Worm (Caenorhabditis elegans) whole organism, young adult: ENCODE measurements around the gene tcc-1.
A peak's percentile ranks its signal among the peaks of the same experiment; 100 is the strongest.

Source experiments
- D2030.7 ChIP-seq: fragments of 200-800 bp; sonication (Bioruptor generic); IDR thresholded peaks from 2 replicates; pipeline ENCODE4 v1.3.6; 2022; ENCODE audit warnings: missing genetic modification reagents, missing genetic modification characterization, missing compliant biosample characterization
- F10E7.11 ChIP-seq: sonication (generic microtip); optimal IDR thresholded peaks from 2 replicates; lab custom pipeline; 2017; ENCODE audit warnings: mild to moderate bottlenecking, missing genetic modification characterization, moderate library complexity, missing compliant biosample characterization
- F57A8.1 ChIP-seq: fragments of 200-800 bp; sonication (Bioruptor generic); optimal IDR thresholded peaks from 2 replicates; lab custom pipeline; 2018; ENCODE audit warnings: mild to moderate bottlenecking, missing genetic modification characterization, moderate library complexity, missing compliant biosample characterization
- K11D2.4 ChIP-seq: fragments of 200-800 bp; sonication (Bioruptor generic); IDR thresholded peaks from 2 replicates; pipeline ENCODE4 v1.3.6; 2022; ENCODE audit warnings: missing genetic modification reagents, missing genetic modification characterization, missing compliant biosample characterization
- K12H6.12 ChIP-seq: fragments of 200-800 bp; sonication (Bioruptor generic); optimal IDR thresholded peaks from 2 replicates; lab custom pipeline; 2018; ENCODE audit warnings: mild to moderate bottlenecking, missing genetic modification characterization, missing compliant biosample characterization
- Y53G8AR.9 ChIP-seq: fragments of 200-800 bp; sonication (Bioruptor generic); conservative IDR thresholded peaks from 2 replicates; pipeline ENCODE4 v1.3.6; 2022; ENCODE audit warnings: missing genetic modification reagents, missing genetic modification characterization, missing compliant biosample characterization
- Y95B8A.8 ChIP-seq: fragments of 200-800 bp; sonication (Bioruptor generic); IDR thresholded peaks from 2 replicates; pipeline ENCODE4 v1.3.6; 2022; ENCODE audit warnings: missing genetic modification reagents, missing genetic modification characterization, missing compliant biosample characterization
- aptf-3 ChIP-seq: fragments of 200-800 bp; sonication (Bioruptor generic); IDR thresholded peaks from 2 replicates; pipeline ENCODE4 v1.3.6; 2022; ENCODE audit warnings: missing genetic modification characterization, missing compliant biosample characterization
- attf-3 ChIP-seq: fragments of 200-800 bp; sonication (Bioruptor generic); conservative IDR thresholded peaks from 2 replicates; pipeline ENCODE4 v1.3.6; 2022; ENCODE audit warnings: missing genetic modification reagents, missing genetic modification characterization, missing compliant biosample characterization
- attf-5 ChIP-seq: fragments of 200-800 bp; sonication (Bioruptor generic); optimal IDR thresholded peaks from 2 replicates; lab custom pipeline; 2018; ENCODE audit warnings: mild to moderate bottlenecking, missing genetic modification characterization, missing compliant biosample characterization
- attf-6 ChIP-seq: fragments of 200-800 bp; sonication (Bioruptor generic); IDR thresholded peaks from 2 replicates; pipeline ENCODE4 v1.3.6; 2022; ENCODE audit warnings: missing genetic modification reagents, missing genetic modification characterization, missing compliant biosample characterization
- bed-1 ChIP-seq: fragments of 200-800 bp; sonication (Bioruptor generic); IDR thresholded peaks from 2 replicates; pipeline ENCODE4 v1.3.6; 2022; ENCODE audit warnings: missing genetic modification reagents, missing genetic modification characterization, missing compliant biosample characterization
- cebp-1 ChIP-seq, 2 experiments: fragments of 200-800 bp in 1 of 2; sonication (Bioruptor generic) in 1 of 2; sonication (generic microtip) in 1 of 2; IDR thresholded peaks in 1 of 2; optimal IDR thresholded peaks in 1 of 2; 2 replicates each; pipeline versions ENCODE4 v1.3.6 to Lab custom; 2017 to 2022; ENCODE audit warnings: missing compliant biosample characterization in 2 of 2, missing genetic modification characterization in 2 of 2, mild to moderate bottlenecking in 1 of 2, missing genetic modification reagents in 1 of 2, moderate library complexity in 1 of 2
- cebp-2 ChIP-seq: fragments of 200-800 bp; sonication (Bioruptor generic); IDR thresholded peaks from 2 replicates; pipeline ENCODE4 v1.3.6; 2022; ENCODE audit warnings: missing genetic modification characterization, missing compliant biosample characterization
- chd-7 ChIP-seq: sonication (generic microtip); optimal IDR thresholded peaks from 2 replicates; lab custom pipeline; 2016; ENCODE audit warnings: mild to moderate bottlenecking, missing genetic modification characterization, moderate library complexity, missing compliant biosample characterization
- dox-1 ChIP-seq: fragments of 200-800 bp; sonication (Bioruptor generic); IDR thresholded peaks from 2 replicates; pipeline ENCODE4 v1.3.6; 2022; ENCODE audit warnings: missing genetic modification reagents, missing genetic modification characterization, missing compliant biosample characterization
- efl-1 ChIP-seq: fragments of 150-350 bp; optimal IDR thresholded peaks from 2 replicates; lab custom pipeline; 2014; ENCODE audit warnings: missing biosample characterization, missing genetic modification reagents, missing genetic modification characterization
- hmg-1.2 ChIP-seq: fragments of 200-800 bp; sonication (Bioruptor generic); IDR thresholded peaks from 2 replicates; pipeline ENCODE4 v1.3.6; 2022; ENCODE audit warnings: missing genetic modification reagents, missing genetic modification characterization, missing compliant biosample characterization
- let-607 ChIP-seq, 2 experiments: fragments of 200-800 bp in 1 of 2; sonication (Bioruptor generic) in 1 of 2; sonication (generic microtip) in 1 of 2; optimal IDR thresholded peaks; 2 replicates each; lab custom pipeline; 2016 to 2018; ENCODE audit warnings: mild to moderate bottlenecking in 2 of 2, missing compliant biosample characterization in 2 of 2, missing genetic modification characterization in 2 of 2, moderate library complexity in 2 of 2, missing genotype in 1 of 2
- lin-35 ChIP-seq, 3 experiments: fragments of 150-350 bp in 2 of 3; sonication (generic microtip) in 1 of 3; optimal IDR thresholded peaks; 2 replicates each; lab custom pipeline; 2014 to 2018; ENCODE audit warnings: missing biosample characterization in 3 of 3, missing genetic modification characterization in 3 of 3, missing genetic modification reagents in 3 of 3
- lin-54 ChIP-seq: fragments of 200-800 bp; sonication (Bioruptor generic); optimal IDR thresholded peaks from 2 replicates; lab custom pipeline; 2018; ENCODE audit warnings: mild to moderate bottlenecking, missing genetic modification characterization, missing compliant biosample characterization
- lsl-1 ChIP-seq: fragments of 200-800 bp; sonication (Bioruptor generic); optimal IDR thresholded peaks from 2 replicates; lab custom pipeline; 2018; ENCODE audit warnings: mild to moderate bottlenecking, missing genetic modification characterization, moderate library complexity, missing compliant biosample characterization
- madf-6 ChIP-seq: fragments of 200-800 bp; sonication (Bioruptor generic); IDR thresholded peaks from 2 replicates; pipeline ENCODE4 v1.3.6; 2022; ENCODE audit warnings: missing genetic modification reagents, missing genetic modification characterization, missing compliant biosample characterization
- mcd-1 ChIP-seq: fragments of 200-800 bp; sonication (Bioruptor generic); IDR thresholded peaks from 2 replicates; pipeline ENCODE4 v1.3.6; 2022; ENCODE audit warnings: missing genetic modification reagents, missing genetic modification characterization, missing compliant biosample characterization
- nhr-179 ChIP-seq: sonication (generic microtip); optimal IDR thresholded peaks from 2 replicates; lab custom pipeline; 2016; ENCODE audit warnings: mild to moderate bottlenecking, missing genetic modification characterization, missing compliant biosample characterization
- nhr-80 ChIP-seq: sonication (generic microtip); optimal IDR thresholded peaks from 2 replicates; lab custom pipeline; 2016; ENCODE audit warnings: missing genetic modification characterization, missing compliant biosample characterization
- rcor-1 ChIP-seq: fragments of 200-800 bp; sonication (Bioruptor generic); IDR thresholded peaks from 2 replicates; pipeline ENCODE4 v1.3.6; 2022; ENCODE audit warnings: missing genetic modification reagents, missing genetic modification characterization, missing compliant biosample characterization
- sdz-38 ChIP-seq: sonication (generic microtip); optimal IDR thresholded peaks from 2 replicates; lab custom pipeline; 2016; ENCODE audit warnings: missing genotype, missing genetic modification characterization, missing compliant biosample characterization
- snpc-1.3 ChIP-seq: sonication (generic microtip); optimal IDR thresholded peaks from 2 replicates; lab custom pipeline; 2017; ENCODE audit warnings: missing genetic modification characterization, mild to moderate bottlenecking, missing compliant biosample characterization, antibody characterized with exemption, moderate library complexity, missing genotype, missing genetic modification reagents; ENCODE audit not compliant: insufficient read depth
- snpc-3.4 ChIP-seq: sonication (generic microtip); optimal IDR thresholded peaks from 2 replicates; lab custom pipeline; 2017; ENCODE audit warnings: missing genetic modification characterization, mild to moderate bottlenecking, missing compliant biosample characterization, antibody characterized with exemption, moderate library complexity, missing genotype, missing genetic modification reagents
- snpc-4 ChIP-seq, 5 experiments: fragments of 150-350 bp in 1 of 5; sonication (generic microtip) in 4 of 5; optimal IDR thresholded peaks; 2 replicates each; lab custom pipeline; 2014 to 2018; ENCODE audit warnings: missing genetic modification characterization in 5 of 5, missing biosample characterization in 3 of 5, antibody characterized with exemption in 2 of 5, mild to moderate bottlenecking in 2 of 5, missing compliant biosample characterization in 2 of 5, missing genotype in 2 of 5, moderate library complexity in 2 of 5, missing genetic modification reagents in 1 of 5
- somi-1 ChIP-seq: fragments of 200-800 bp; sonication (Bioruptor generic); optimal IDR thresholded peaks from 2 replicates; lab custom pipeline; 2018; ENCODE audit warnings: mild to moderate bottlenecking, missing genetic modification characterization, missing compliant biosample characterization
- tbp1 ChIP-seq: fragments of 200-800 bp; sonication (Bioruptor generic); optimal IDR thresholded peaks from 2 replicates; lab custom pipeline; 2018; ENCODE audit warnings: mild to moderate bottlenecking, missing genetic modification characterization, missing compliant biosample characterization
- tbx-9 ChIP-seq: sonication (generic microtip); optimal IDR thresholded peaks from 2 replicates; lab custom pipeline; 2016; ENCODE audit warnings: borderline replicate concordance, missing genetic modification characterization, inconsistent platforms, missing compliant biosample characterization
- tlf-1 ChIP-seq: fragments of 200-800 bp; sonication (Bioruptor generic); optimal IDR thresholded peaks from 2 replicates; lab custom pipeline; 2018; ENCODE audit warnings: mild to moderate bottlenecking, missing genetic modification characterization, missing compliant biosample characterization
- zim-3 ChIP-seq: sonication (generic microtip); optimal IDR thresholded peaks from 2 replicates; lab custom pipeline; 2017; ENCODE audit warnings: mild to moderate bottlenecking, missing genetic modification characterization, moderate library complexity, missing compliant biosample characterization
- ztf-28 ChIP-seq: fragments of 200-800 bp; sonication (Bioruptor generic); IDR thresholded peaks from 2 replicates; pipeline ENCODE4 v1.3.6; 2022; ENCODE audit warnings: missing genetic modification reagents, missing genetic modification characterization, missing compliant biosample characterization
- ztf-3 ChIP-seq: fragments of 200-800 bp; sonication (Bioruptor generic); optimal IDR thresholded peaks from 2 replicates; lab custom pipeline; 2018; ENCODE audit warnings: mild to moderate bottlenecking, missing genetic modification characterization, missing compliant biosample characterization

The tcc-1 gene

ce11 chrV:17891317-17891716, 35.5 kb upstream of the tcc-1 start:
- TF ChIP-seq nhr-80 (peak; percentile 50), F57A8.1 (GFP tag; lab: Kevin White, UChicago) (no peak), aptf-3 (GFP tag; lab: Robert Waterston, UW) (no peak)
- TF ChIP-seq, all 124 proteins: peak for 1

DNA sequence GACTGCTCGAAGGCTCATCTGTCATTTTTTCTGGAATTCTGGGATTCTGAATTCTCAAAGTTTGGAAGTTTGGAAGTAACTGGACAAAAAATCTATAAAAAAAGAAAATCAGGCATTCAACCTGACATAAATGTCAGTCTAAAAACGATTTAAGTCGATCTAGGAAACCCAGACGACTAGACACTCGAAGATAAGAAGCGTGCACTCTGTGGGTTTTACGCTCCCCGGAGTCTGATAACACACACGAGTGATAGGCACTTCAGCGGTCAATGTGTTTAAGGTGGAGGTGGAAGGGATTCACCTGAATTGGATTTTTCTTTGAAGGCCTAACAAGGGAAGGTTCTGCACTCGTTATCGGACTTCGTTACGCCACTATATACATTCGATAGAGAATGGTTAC, 33.1 kb upstream of the tcc-1 start, which contains the start of gene C06H5.6:
TSS of gene C06H5.6 (minus strand) at position 46 of the 400 bp plus-strand sequence.
- TF ChIP-seq dox-1 (GFP tag; lab: Robert Waterston, UW) = 0 out of 2 replicates have a peak, but pooled peaks have one; percentile 41
- no peak for TF ChIP-seq bed-1 (GFP tag; lab: Robert Waterston, UW)
- peak; percentile 64 for TF ChIP-seq nhr-80

- TF ChIP-seq ztf-28 (GFP tag; lab: Robert Waterston, UW) (no peak), D2030.7 (GFP tag; lab: Robert Waterston, UW) (peak; percentile 49), F10E7.11 (no peak), tbx-9 (tag; lab: Kevin White, UChicago) (no peak), let-607 (tag; optimal IDR thresholded peaks at IDR 0.05; lab: Kevin White, UChicago) (no peak), madf-6 (GFP tag; lab: Robert Waterston, UW) (peak; percentile 76), lin-54 (GFP tag; lab: Kevin White, UChicago) (peak; percentile 72), Y95B8A.8 (GFP tag; lab: Robert Waterston, UW) (no peak), cebp-1 (GFP tag; IDR thresholded peaks at IDR 0.05; lab: Robert Waterston, UW) (no peak), cebp-1 (tag; optimal IDR thresholded peaks at IDR 0.05; lab: Kevin White, UChicago) (peak; percentile 27), attf-5 (GFP tag; lab: Kevin White, UChicago) (peak; percentile 47), attf-3 (no peak), cebp-2 (GFP tag; lab: Robert Waterston, UW) (no peak), chd-7 (tag; lab: Kevin White, UChicago) (no peak), snpc-4 (GFP tag; optimal IDR thresholded peaks at IDR 0.05; lab: Kevin White, UChicago) (no peak), snpc-4 (tag; optimal IDR thresholded peaks at IDR 0.05; lab: Kevin White, UChicago) (peak; percentile 18 to 50 (median 38)), attf-6 (GFP tag; lab: Robert Waterston, UW) (peak; percentile 40; the same call in 1 of the 2 replicates), efl-1 (GFP tag; lab: Kevin White, UChicago) (peak; percentile 16), zim-3 (tag; lab: Kevin White, UChicago) (no peak), tbp1 (GFP tag; lab: Kevin White, UChicago) (peak; percentile 27), sdz-38 (tag; lab: Kevin White, UChicago) (no peak), mcd-1 (GFP tag; lab: Robert Waterston, UW) (peak; percentile 96), somi-1 (GFP tag; lab: Kevin White, UChicago) (no peak), ztf-3 (GFP tag; lab: Kevin White, UChicago) (no peak), snpc-1.3 (peak; percentile 41), rcor-1 (peak; percentile 59), hmg-1.2 (GFP tag; lab: Robert Waterston, UW) (peak; percentile 96), nhr-179 (tag; lab: Kevin White, UChicago) (no peak), tlf-1 (no peak), lsl-1 (GFP tag; lab: Kevin White, UChicago) (peak; percentile 36), snpc-3.4 (tag; lab: Kevin White, UChicago) (peak; percentile 31), Y53G8AR.9 (GFP tag; lab: Robert Waterston, UW) (0 out of 2 replicates have a peak, but pooled peaks have one; percentile 33), lin-35 (GFP tag; optimal IDR thresholded peaks at IDR 0.05; lab: Kevin White, UChicago) (peak in 1 of 3 experiments; percentile 24), K11D2.4 (GFP tag; lab: Robert Waterston, UW) (peak; percentile 32; the same call in 1 of the 2 replicates), K12H6.12 (tag; lab: Kevin White, UChicago) (no peak)
Observed at ce11 chrV:17871049-17871448, 15.3 kb upstream of the tcc-1 start, which contains the start of gene phf-14. Gene phf-14, plus strand, starts transcription at chrV:17871393.
